Worm (Caenorhabditis elegans) whole organism, L1 larva: Measurements from ENCODE around the gene K07E8.6.
A peak's percentile ranks its signal among the peaks of the same experiment; 100 is the strongest.
"Not testable (repeated sequence)": the region's sequence is repeated elsewhere in the genome, so short reads cannot be mapped to it uniquely, and the experiment has no call there.

ENCODE experiments used
- C04F5.9 ChIP-seq: sonication (generic microtip); optimal IDR thresholded peaks from 2 replicates; lab custom pipeline; 2016; ENCODE audit warnings: missing genetic modification characterization, missing compliant biosample characterization
- F16B12.6 ChIP-seq: fragments of 150-350 bp; optimal IDR thresholded peaks from 2 replicates; lab custom pipeline; 2014; ENCODE audit warnings: missing biosample characterization, missing genetic modification characterization
- alr-1 ChIP-seq: fragments of 200-800 bp; sonication (Bioruptor generic); optimal IDR thresholded peaks from 2 replicates; lab custom pipeline; 2018; ENCODE audit warnings: borderline replicate concordance, mild to moderate bottlenecking, missing genetic modification characterization, missing compliant biosample characterization
- aly-2 ChIP-seq: fragments of 150-350 bp; optimal IDR thresholded peaks from 2 replicates; lab custom pipeline; 2014; ENCODE audit warnings: missing biosample characterization, missing genetic modification characterization
- ama-1 ChIP-seq: fragments of 150-350 bp; optimal IDR thresholded peaks from 2 replicates; lab custom pipeline; 2014
- blmp-1 ChIP-seq: fragments of 150-350 bp; optimal IDR thresholded peaks from 2 replicates; lab custom pipeline; 2014; ENCODE audit warnings: missing biosample characterization, missing genetic modification characterization
- ceh-63 ChIP-seq: fragments of 200-800 bp; sonication (Bioruptor generic); optimal IDR thresholded peaks from 2 replicates; lab custom pipeline; 2018; ENCODE audit warnings: mild to moderate bottlenecking, missing genetic modification characterization, missing compliant biosample characterization
- ceh-90 ChIP-seq: sonication (generic microtip); optimal IDR thresholded peaks from 2 replicates; lab custom pipeline; 2016; ENCODE audit warnings: missing genetic modification characterization, missing compliant biosample characterization
- ces-1 ChIP-seq: fragments of 150-350 bp; optimal IDR thresholded peaks from 2 replicates; lab custom pipeline; 2014; ENCODE audit warnings: missing biosample characterization, missing genetic modification reagents, missing genetic modification characterization
- dsc-1 ChIP-seq: sonication (generic microtip); optimal IDR thresholded peaks from 2 replicates; lab custom pipeline; 2016; ENCODE audit warnings: mild to moderate bottlenecking, missing genetic modification characterization, missing compliant biosample characterization
- efl-1 ChIP-seq, 4 experiments: fragments of 150-350 bp; optimal IDR thresholded peaks in 3 of 4; peaks in 1 of 4; 1 replicate in 1 of 4; 2 replicates in 3 of 4; lab custom pipeline; 2014; ENCODE audit warnings: missing biosample characterization in 2 of 4, missing genetic modification characterization in 2 of 4, missing genetic modification reagents in 2 of 4
- efl-3 ChIP-seq: fragments of 200-800 bp; sonication (Bioruptor generic); optimal IDR thresholded peaks from 2 replicates; lab custom pipeline; 2018; ENCODE audit warnings: mild to moderate bottlenecking, missing genetic modification characterization, missing compliant biosample characterization
- elt-2 ChIP-seq: sonication (generic microtip); optimal IDR thresholded peaks from 2 replicates; lab custom pipeline; 2016; ENCODE audit warnings: missing genetic modification characterization, mild to moderate bottlenecking, inconsistent platforms, missing compliant biosample characterization, missing genetic modification reagents
- fkh-4 ChIP-seq: sonication (generic microtip); optimal IDR thresholded peaks from 2 replicates; lab custom pipeline; 2016; ENCODE audit warnings: missing compliant biosample characterization, missing genetic modification characterization, borderline replicate concordance
- fkh-8 ChIP-seq: sonication (generic microtip); optimal IDR thresholded peaks from 2 replicates; lab custom pipeline; 2016; ENCODE audit warnings: mild to moderate bottlenecking, missing genetic modification characterization, missing compliant biosample characterization
- grh-1 ChIP-seq: fragments of 200-800 bp; sonication (Bioruptor generic); IDR thresholded peaks from 2 replicates; pipeline ENCODE4 v1.3.6; 2022; ENCODE audit warnings: missing genetic modification reagents, missing genetic modification characterization, missing compliant biosample characterization
- hlh-4 ChIP-seq: sonication (generic microtip); optimal IDR thresholded peaks from 2 replicates; lab custom pipeline; 2016; ENCODE audit warnings: mild to moderate bottlenecking, missing genetic modification characterization, missing compliant biosample characterization
- hpl-2 ChIP-seq: fragments of 150-350 bp; optimal IDR thresholded peaks from 2 replicates; lab custom pipeline; 2014; ENCODE audit warnings: missing biosample characterization, missing genetic modification reagents, missing genetic modification characterization
- lin-35 ChIP-seq, 2 experiments: fragments of 150-350 bp; optimal IDR thresholded peaks; 2 replicates each; lab custom pipeline; 2014; ENCODE audit warnings: missing biosample characterization in 2 of 2, missing genetic modification characterization in 2 of 2, missing genetic modification reagents in 2 of 2
- lir-3 ChIP-seq: sonication (generic microtip); optimal IDR thresholded peaks from 2 replicates; lab custom pipeline; 2016; ENCODE audit warnings: mild to moderate bottlenecking, missing genetic modification characterization, moderate library complexity, missing compliant biosample characterization; ENCODE audit not compliant: poor library complexity
- mdl-1 ChIP-seq, 2 experiments: fragments of 150-350 bp; optimal IDR thresholded peaks; 2 replicates each; lab custom pipeline; 2014 to 2017; ENCODE audit warnings: missing biosample characterization in 2 of 2, missing genetic modification characterization in 2 of 2, inconsistent platforms in 1 of 2
- mef-2 ChIP-seq: fragments of 150-350 bp; optimal IDR thresholded peaks from 2 replicates; lab custom pipeline; 2014; ENCODE audit warnings: missing biosample characterization, missing genetic modification characterization
- mep-1 ChIP-seq: fragments of 150-350 bp; optimal IDR thresholded peaks from 2 replicates; lab custom pipeline; 2014; ENCODE audit warnings: missing biosample characterization, missing genetic modification characterization
- nhr-11 ChIP-seq: fragments of 150-350 bp; optimal IDR thresholded peaks from 2 replicates; lab custom pipeline; 2014; ENCODE audit warnings: missing biosample characterization, missing genetic modification characterization
- nhr-20 ChIP-seq: sonication (generic microtip); optimal IDR thresholded peaks from 2 replicates; lab custom pipeline; 2016; ENCODE audit warnings: mild to moderate bottlenecking, missing genetic modification characterization, missing compliant biosample characterization
- nhr-237 ChIP-seq: fragments of 150-350 bp; optimal IDR thresholded peaks from 2 replicates; lab custom pipeline; 2014; ENCODE audit warnings: missing biosample characterization, missing genetic modification characterization
- nhr-47 ChIP-seq: sonication (generic microtip); optimal IDR thresholded peaks from 2 replicates; lab custom pipeline; 2016; ENCODE audit warnings: mild to moderate bottlenecking, missing genetic modification characterization, moderate library complexity, missing compliant biosample characterization
- nhr-84 ChIP-seq: sonication (generic microtip); optimal IDR thresholded peaks from 2 replicates; lab custom pipeline; 2017; ENCODE audit warnings: missing biosample characterization, missing genetic modification characterization
- nhr-90 ChIP-seq: sonication (generic microtip); optimal IDR thresholded peaks from 2 replicates; lab custom pipeline; 2016; ENCODE audit warnings: mild to moderate bottlenecking, missing genetic modification characterization, missing compliant biosample characterization; ENCODE audit not compliant: poor library complexity
- pag-3 ChIP-seq: sonication (generic microtip); optimal IDR thresholded peaks from 2 replicates; lab custom pipeline; 2017; ENCODE audit warnings: missing genetic modification characterization, mild to moderate bottlenecking, missing compliant biosample characterization, antibody characterized with exemption, borderline replicate concordance; ENCODE audit not compliant: insufficient read depth
- skn-1 ChIP-seq: fragments of 150-350 bp; optimal IDR thresholded peaks from 2 replicates; lab custom pipeline; 2014; ENCODE audit warnings: missing biosample characterization, missing genetic modification characterization
- snpc-4 ChIP-seq: fragments of 150-350 bp; optimal IDR thresholded peaks from 2 replicates; lab custom pipeline; 2014; ENCODE audit warnings: missing biosample characterization, missing genetic modification characterization
- sox-4 ChIP-seq: sonication (generic microtip); optimal IDR thresholded peaks from 2 replicates; lab custom pipeline; 2016; ENCODE audit warnings: missing genetic modification characterization, missing compliant biosample characterization
- sptf-1 ChIP-seq: fragments of 150-350 bp; optimal IDR thresholded peaks from 2 replicates; lab custom pipeline; 2014; ENCODE audit warnings: missing biosample characterization, missing genetic modification characterization
- swsn-7 ChIP-seq: sonication (generic microtip); optimal IDR thresholded peaks from 2 replicates; lab custom pipeline; 2016; ENCODE audit warnings: missing genetic modification characterization, missing compliant biosample characterization
- unc-30 ChIP-seq: sonication (generic microtip); optimal IDR thresholded peaks from 2 replicates; lab custom pipeline; 2017; ENCODE audit warnings: missing biosample characterization, missing genetic modification characterization
- unc-98 ChIP-seq: fragments of 200-800 bp; sonication (Bioruptor generic); IDR thresholded peaks from 2 replicates; pipeline ENCODE4 v1.3.6; 2022; ENCODE audit warnings: missing genetic modification characterization, missing compliant biosample characterization
- vab-15 ChIP-seq: sonication (generic microtip); optimal IDR thresholded peaks from 2 replicates; lab custom pipeline; 2017; ENCODE audit warnings: missing genotype, mild to moderate bottlenecking, missing genetic modification characterization, missing compliant biosample characterization
- xbp-1 ChIP-seq: sonication (generic microtip); optimal IDR thresholded peaks from 2 replicates; lab custom pipeline; 2016; ENCODE audit warnings: missing genetic modification characterization, missing compliant biosample characterization

K07E8.6 gene

DNA sequence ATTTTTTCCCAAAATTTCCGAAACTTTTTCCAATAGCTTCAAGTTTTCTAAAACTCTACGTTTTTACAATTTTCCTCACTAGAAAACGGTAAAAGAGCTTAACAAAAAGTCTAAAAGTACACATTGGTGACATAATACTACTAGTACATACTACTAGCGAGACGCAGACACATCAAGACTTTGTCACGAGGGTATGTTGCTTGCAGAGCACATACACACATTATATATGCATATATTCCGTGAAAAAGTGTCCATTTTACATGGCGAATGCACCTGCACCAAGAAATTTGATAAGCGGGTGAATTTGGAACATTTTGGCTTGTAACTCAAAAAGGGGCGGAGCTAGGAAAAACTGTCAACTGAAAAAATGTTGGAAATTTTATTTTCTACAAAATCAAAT lies 38.1 kb downstream of the K07E8.6 start (continued):
- TF ChIP-seq fkh-4 (no peak), mef-2 (tag; lab: Kevin White, UChicago) (no peak), ceh-90 (no peak), lir-3 (tag; lab: Kevin White, UChicago) (peak; percentile 31), sox-4 (no peak), elt-2 (tag; lab: Kevin White, UChicago) (no peak), fkh-8 (tag; lab: Kevin White, UChicago) (peak; percentile 78), nhr-11 (tag; lab: Kevin White, UChicago) (peak; percentile 6), ces-1 (no peak), sptf-1 (tag; lab: Kevin White, UChicago) (no peak), grh-1 (GFP tag; lab: Robert Waterston, UW) (no peak), hpl-2 (GFP tag; lab: Kevin White, UChicago) (no peak), unc-30 (no peak), hlh-4 (tag; lab: Kevin White, UChicago) (no peak), F16B12.6 (tag; lab: Kevin White, UChicago) (no peak), pag-3 (no peak), C04F5.9 (tag; lab: Kevin White, UChicago) (no peak), nhr-47 (peak; percentile 60), lin-35 (GFP tag; optimal IDR thresholded peaks at IDR 0.05; lab: Kevin White, UChicago) (peak; percentile 26 to 51), dsc-1 (tag; lab: Kevin White, UChicago) (peak; percentile 4), mep-1 (tag; lab: Kevin White, UChicago) (peak; percentile 51), vab-15 (tag; lab: Kevin White, UChicago) (no peak), xbp-1 (tag; lab: Kevin White, UChicago) (peak; percentile 34), nhr-237 (tag; lab: Kevin White, UChicago) (no peak), ama-1 (no peak), nhr-84 (tag; lab: Kevin White, UChicago) (no peak), alr-1 (tag; lab: Kevin White, UChicago) (no peak), nhr-20 (peak; percentile 29), blmp-1 (tag; lab: Kevin White, UChicago) (no peak), unc-98 (GFP tag; lab: Robert Waterston, UW) (no peak), efl-3 (GFP tag; lab: Kevin White, UChicago) (no peak)

DNA sequence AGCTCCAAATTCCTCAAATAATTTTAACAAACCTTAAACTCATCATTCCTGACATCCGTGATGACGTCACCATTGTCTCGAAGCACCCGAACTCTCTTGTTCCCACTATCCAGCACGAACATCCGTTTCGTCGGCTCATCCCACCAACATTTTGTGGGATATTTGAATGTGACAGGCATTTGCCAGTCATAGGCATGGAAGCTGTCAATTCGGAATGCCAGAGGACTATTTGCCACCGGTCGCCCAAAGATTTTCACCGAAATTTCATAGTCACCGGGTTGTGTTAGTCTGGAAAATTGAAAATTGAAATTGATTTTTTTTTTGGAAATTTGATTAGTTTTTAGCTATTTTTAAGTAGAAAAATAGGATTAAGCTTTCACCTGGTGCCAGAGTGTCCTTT lies 42.7 kb downstream of the K07E8.6 start:
- TF ChIP-seq nhr-90 (tag; lab: Kevin White, UChicago) (no peak), efl-1 (optimal IDR thresholded peaks at IDR 0.05; lab: Kevin White, UChicago) (no peak), efl-1 (GFP tag; optimal IDR thresholded peaks at IDR 0.05 in 1 of 2; lab: Kevin White, UChicago) (peak in 1 of 2 experiments; percentile 49)
- TF ChIP-seq, all 84 proteins: peak for 1

DNA sequence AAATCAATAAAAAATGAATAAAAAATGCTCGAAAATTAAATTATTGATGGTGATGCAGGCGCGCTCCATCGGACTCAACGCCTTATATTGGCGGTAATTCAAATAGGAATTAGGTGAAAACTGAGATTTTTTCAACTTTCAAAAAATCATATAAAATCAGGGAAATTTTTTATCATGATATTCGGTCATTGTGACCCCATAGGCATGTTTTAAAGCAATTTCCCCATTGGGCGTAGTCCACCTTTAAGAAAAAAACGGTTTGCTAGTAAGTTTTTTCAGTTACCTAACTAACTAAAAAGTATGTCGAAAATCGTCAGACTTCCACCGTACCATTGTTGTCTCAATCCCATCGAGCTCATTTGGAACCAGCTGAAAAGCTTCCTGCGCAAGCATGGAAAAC lies 46.1 kb downstream of the K07E8.6 start, which contains the start of gene W08F4.1:
Gene W08F4.1 (plus strand): TSS at position 301 of the 400 bp plus-strand sequence.
- not testable (repeated sequence) for TF ChIP-seq ceh-63 (GFP tag; lab: Kevin White, UChicago); swsn-7 (tag; lab: Kevin White, UChicago); aly-2

DNA sequence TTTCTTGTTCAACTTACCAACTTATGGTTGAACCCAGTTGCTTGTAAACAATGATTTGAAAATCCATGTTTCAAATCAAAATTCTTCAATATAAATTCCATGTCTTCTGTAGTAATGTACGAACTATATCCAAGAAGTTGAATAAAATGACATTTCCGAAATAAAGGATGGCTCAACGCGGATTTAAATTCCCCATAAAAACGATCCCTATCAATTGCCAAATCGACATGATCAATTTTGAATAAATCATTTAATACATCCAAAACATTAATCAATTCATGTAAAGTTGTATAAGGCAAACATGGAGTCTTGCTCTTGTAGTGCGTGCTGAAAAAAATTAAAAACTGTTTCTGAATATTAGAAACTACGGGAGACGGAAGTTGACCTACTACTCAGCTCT lies 48.3 kb downstream of the K07E8.6 start, which contains the start of gene W08F4.10:
Gene W08F4.10 (minus strand): TSS at position 101 of the 400 bp plus-strand sequence.
- TF ChIP-seq aly-2: no peak
- no peak for TF ChIP-seq swsn-7 (tag; lab: Kevin White, UChicago)
- no peak for TF ChIP-seq efl-1 (optimal IDR thresholded peaks at IDR 0.05; lab: Kevin White, UChicago)
- TF ChIP-seq efl-1 (GFP tag; optimal IDR thresholded peaks at IDR 0.05 in 1 of 2; lab: Kevin White, UChicago): peak in 1 of 2 experiments; percentile 13
- TF ChIP-seq snpc-4 (tag; lab: Kevin White, UChicago): no peak
- no peak for TF ChIP-seq mdl-1 (tag; optimal IDR thresholded peaks at IDR 0.05; lab: Kevin White, UChicago)
- TF ChIP-seq lin-35 (GFP tag; optimal IDR thresholded peaks at IDR 0.05; lab: Kevin White, UChicago): no peak
- TF ChIP-seq skn-1 (tag; lab: Kevin White, UChicago): no peak
- no peak for TF ChIP-seq hlh-4 (tag; lab: Kevin White, UChicago)
